Fruit fly (Drosophila melanogaster) Kc167 (cell line): Measurements from ENCODE around the gene Ilp6.

Experiments
- Myc ChIP-seq: fragments of >200 bp; optimal IDR thresholded peaks from 2 replicates; lab custom pipeline; 2017; ENCODE audit warnings: missing external identifiers
- Sin3A ChIP-seq: fragments of >200 bp; optimal IDR thresholded peaks from 2 replicates; lab custom pipeline; 2018; ENCODE audit warnings: missing external identifiers
- h ChIP-seq: fragments of >200 bp; optimal IDR thresholded peaks from 3 replicates; lab custom pipeline; 2018; ENCODE audit warnings: missing external identifiers
- insv ChIP-seq: fragments of >200 bp; optimal IDR thresholded peaks from 3 replicates; lab custom pipeline; 2018; ENCODE audit warnings: missing external identifiers
- psq ChIP-seq: fragments of >200 bp; optimal IDR thresholded peaks from 2 replicates; lab custom pipeline; 2017; ENCODE audit warnings: missing external identifiers
- ttk ChIP-seq: sonication (Bioruptor generic); optimal IDR thresholded peaks from 2 replicates; lab custom pipeline; 2017; ENCODE audit warnings: missing external identifiers

DNA sequence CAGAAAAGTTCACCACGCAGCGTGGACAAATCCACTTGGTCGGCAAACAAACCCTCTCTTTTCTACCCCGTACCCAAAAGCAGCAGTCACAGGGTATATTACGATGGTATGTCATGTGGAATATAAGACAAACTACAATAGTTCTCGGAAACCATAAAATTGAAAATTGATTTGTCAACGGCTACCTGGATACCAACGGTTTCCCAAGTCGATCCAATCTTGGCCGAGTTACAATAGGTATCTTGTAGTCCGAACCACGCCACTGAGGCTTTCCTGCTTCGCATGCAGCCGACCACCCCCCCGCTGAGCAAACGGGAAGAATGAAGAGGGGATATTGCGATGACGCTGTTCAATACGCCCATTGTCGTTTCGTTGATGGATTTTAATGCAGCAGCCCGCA, 16.1 kb downstream of the Ilp6 start:
- no peak for TF ChIP-seq ttk
- no peak for TF ChIP-seq psq (lab: Kevin White, UChicago)
- no peak for TF ChIP-seq h (lab: Kevin White, UChicago)
- TF ChIP-seq Myc (lab: Kevin White, UChicago) = no peak
- TF ChIP-seq Sin3A (lab: Kevin White, UChicago) = no peak
- TF ChIP-seq insv (lab: Kevin White, UChicago) = no peak
